Worm (Caenorhabditis elegans) whole organism, L4 larva: Measurements from ENCODE around the gene chil-18.

ENCODE experiments used
- ZK546.5 ChIP-seq, 2 experiments: sonication (generic microtip); optimal IDR thresholded peaks; 2 replicates each; lab custom pipeline; 2017; ENCODE audit warnings: missing biosample characterization in 2 of 2, missing genetic modification characterization in 2 of 2
- daf-19 ChIP-seq: fragments of 200-800 bp; sonication (Bioruptor generic); conservative IDR thresholded peaks from 2 replicates; pipeline ENCODE4 v1.3.6; 2022; ENCODE audit warnings: missing genetic modification characterization, missing compliant biosample characterization
- fos-1 ChIP-seq: fragments of 150-350 bp; optimal IDR thresholded peaks from 2 replicates; lab custom pipeline; 2014; ENCODE audit warnings: missing biosample characterization, missing genetic modification characterization
- hlh-11 ChIP-seq: fragments of 200-800 bp; sonication (Bioruptor generic); optimal IDR thresholded peaks from 2 replicates; lab custom pipeline; 2018; ENCODE audit warnings: mild to moderate bottlenecking, missing genetic modification characterization, missing compliant biosample characterization
- nhr-76 ChIP-seq: fragments of 150-350 bp; optimal IDR thresholded peaks from 2 replicates; lab custom pipeline; 2014; ENCODE audit warnings: missing biosample characterization, missing genetic modification characterization
- pqm-1 ChIP-seq: sonication (generic microtip); optimal IDR thresholded peaks from 2 replicates; lab custom pipeline; 2017; ENCODE audit warnings: missing biosample characterization, missing genetic modification characterization
- skn-1 ChIP-seq: fragments of 150-350 bp; optimal IDR thresholded peaks from 2 replicates; lab custom pipeline; 2014; ENCODE audit warnings: missing biosample characterization, missing genetic modification characterization

ce11 chrII:9487337-9487950 is 39.4 kb downstream of the chil-18 start, which contains the start of gene T19H5.4:
- no peak for TF ChIP-seq skn-1 (tag; lab: Kevin White, UChicago)
- TF ChIP-seq hlh-11, result peak; percentile 96
- TF ChIP-seq nhr-76 (tag; lab: Kevin White, UChicago), result no peak
- no peak for TF ChIP-seq daf-19 (GFP tag; lab: Robert Waterston, UW)
- TF ChIP-seq fos-1 (tag; lab: Kevin White, UChicago), result no peak
- no peak for TF ChIP-seq ZK546.5 (tag; optimal IDR thresholded peaks at IDR 0.05; lab: Kevin White, UChicago)
- peak; percentile 41 for TF ChIP-seq pqm-1
